Worm (Caenorhabditis elegans): Measurements from ENCODE around the gene Y49E10.18.

Y49E10.18 gene

ce11 chrIII:12395085-12395484 lies 50.8 kb downstream of the Y49E10.18 start, which contains the start of gene Y49E10.10:
TSS of gene Y49E10.10 (plus strand) at chrIII:12395465.
- TF ChIP-seq ceh-16 (tag; optimal IDR thresholded peaks at IDR 0.05) (no peak), ztf-1 (GFP tag; conservative IDR thresholded peaks at IDR 0.05) (no peak), ceh-82 (tag; optimal IDR thresholded peaks at IDR 0.05) (no peak)

Data from whole organism, L2 larva.